Fruit fly (Drosophila melanogaster) whole organism, prepupa: ENCODE measurements around the gene CG8066.
A peak's percentile ranks its signal among the peaks of the same experiment; 100 is the strongest.

Source experiments
- CG10631 ChIP-seq: fragments of 200-800 bp; sonication (Bioruptor generic); optimal IDR thresholded peaks from 2 replicates; lab custom pipeline; 2016; ENCODE audit warnings: missing biosample characterization, missing genetic modification characterization
- CG10669 ChIP-seq: fragments of 200-800 bp; sonication (Bioruptor generic); optimal IDR thresholded peaks from 3 replicates; lab custom pipeline; 2018; ENCODE audit warnings: missing biosample characterization, mild to moderate bottlenecking, missing genetic modification characterization, moderate library complexity
- CG11762 ChIP-seq: fragments of 200-800 bp; sonication (Bioruptor generic); optimal IDR thresholded peaks from 3 replicates; lab custom pipeline; 2016; ENCODE audit warnings: missing biosample characterization, missing genetic modification characterization; ENCODE audit not compliant: insufficient read depth
- CG1621 ChIP-seq: fragments of 200-800 bp; sonication (Bioruptor generic); optimal IDR thresholded peaks from 3 replicates; lab custom pipeline; 2018; ENCODE audit warnings: missing biosample characterization, mild to moderate bottlenecking, missing genetic modification characterization
- CG3032 ChIP-seq: fragments of 200-800 bp; optimal IDR thresholded peaks from 2 replicates; lab custom pipeline; 2019; ENCODE audit warnings: missing biosample characterization, mild to moderate bottlenecking, missing genetic modification characterization, moderate library complexity
- CG31627 ChIP-seq: fragments of 200-800 bp; sonication (Bioruptor generic); optimal IDR thresholded peaks from 3 replicates; lab custom pipeline; 2016; ENCODE audit warnings: missing biosample characterization, missing genetic modification characterization
- CG34406 ChIP-seq: fragments of 200-800 bp; sonication (Bioruptor generic); optimal IDR thresholded peaks from 3 replicates; lab custom pipeline; 2016; ENCODE audit warnings: missing biosample characterization, missing genetic modification characterization
- CG4318 ChIP-seq: fragments of 200-800 bp; sonication (Bioruptor generic); optimal IDR thresholded peaks from 3 replicates; lab custom pipeline; 2017; ENCODE audit warnings: missing biosample characterization, mild to moderate bottlenecking, missing genetic modification characterization
- CG6163 ChIP-seq: fragments of 200-800 bp; sonication (Bioruptor generic); IDR thresholded peaks from 3 replicates; pipeline ENCODE4 v1.3.6; 2022; ENCODE audit warnings: missing biosample characterization, missing genetic modification characterization
- CG6854 ChIP-seq: fragments of 200-800 bp; sonication (Bioruptor generic); optimal IDR thresholded peaks from 2 replicates; lab custom pipeline; 2017; ENCODE audit warnings: missing biosample characterization, mild to moderate bottlenecking, missing genetic modification characterization
- CG8119 ChIP-seq: fragments of 200-800 bp; sonication (Bioruptor generic); IDR thresholded peaks from 3 replicates; pipeline ENCODE4 v1.3.6; 2022; ENCODE audit warnings: missing biosample characterization, missing genetic modification characterization
- CG8319 ChIP-seq: fragments of 200-800 bp; sonication (Bioruptor generic); optimal IDR thresholded peaks from 3 replicates; lab custom pipeline; 2016; ENCODE audit warnings: missing biosample characterization, missing genetic modification characterization
- Eip75B ChIP-seq: fragments of 200-800 bp; sonication (Bioruptor generic); optimal IDR thresholded peaks from 3 replicates; lab custom pipeline; 2016; ENCODE audit warnings: missing biosample characterization, missing genetic modification characterization
- Eip78C ChIP-seq: fragments of 200-800 bp; sonication (Bioruptor generic); peaks from one replicate; lab custom pipeline; 2016; ENCODE audit warnings: missing biosample characterization, missing genetic modification characterization
- Ets21C ChIP-seq: fragments of 200-800 bp; sonication (Bioruptor generic); optimal IDR thresholded peaks from 3 replicates; lab custom pipeline; 2016; ENCODE audit warnings: missing biosample characterization, missing genetic modification characterization
- Hr38 ChIP-seq: sonication (Bioruptor generic); optimal IDR thresholded peaks from 2 replicates; lab custom pipeline; 2016; ENCODE audit warnings: missing biosample characterization, missing genetic modification characterization
- Met ChIP-seq: fragments of 200-800 bp; sonication (Bioruptor generic); optimal IDR thresholded peaks from 3 replicates; lab custom pipeline; 2016; ENCODE audit warnings: missing biosample characterization, missing genetic modification characterization
- OdsH ChIP-seq: fragments of 200-800 bp; sonication (Bioruptor generic); optimal IDR thresholded peaks from 3 replicates; lab custom pipeline; 2016; ENCODE audit warnings: missing biosample characterization, missing genetic modification characterization
- Smox ChIP-seq: fragments of 200-800 bp; sonication (Bioruptor generic); optimal IDR thresholded peaks from 3 replicates; lab custom pipeline; 2016; ENCODE audit warnings: missing biosample characterization, missing genetic modification characterization
- Sox102F ChIP-seq: fragments of 200-800 bp; sonication (Bioruptor generic); optimal IDR thresholded peaks from 2 replicates; lab custom pipeline; 2016; ENCODE audit warnings: missing biosample characterization, mild to moderate bottlenecking, missing genetic modification characterization
- Sox15 ChIP-seq: fragments of 200-800 bp; sonication (Bioruptor generic); optimal IDR thresholded peaks from 3 replicates; lab custom pipeline; 2016; ENCODE audit warnings: missing biosample characterization, missing genetic modification characterization
- achi ChIP-seq: fragments of 200-800 bp; sonication (Bioruptor generic); optimal IDR thresholded peaks from 3 replicates; lab custom pipeline; 2016; ENCODE audit warnings: missing biosample characterization, missing genetic modification characterization
- acj6 ChIP-seq: fragments of 200-800 bp; sonication (Bioruptor generic); optimal IDR thresholded peaks from 3 replicates; lab custom pipeline; 2016; ENCODE audit warnings: missing biosample characterization, missing genetic modification characterization
- cyc ChIP-seq: fragments of 200-800 bp; sonication (Bioruptor generic); optimal IDR thresholded peaks from 3 replicates; lab custom pipeline; 2016; ENCODE audit warnings: missing biosample characterization, missing genetic modification characterization
- dac ChIP-seq: fragments of 200-800 bp; sonication (Bioruptor generic); optimal IDR thresholded peaks from 2 replicates; lab custom pipeline; 2017; ENCODE audit warnings: missing biosample characterization, mild to moderate bottlenecking, missing genetic modification characterization
- fd59A ChIP-seq: fragments of 200-800 bp; sonication (Bioruptor generic); optimal IDR thresholded peaks from 2 replicates; lab custom pipeline; 2017; ENCODE audit warnings: missing biosample characterization, mild to moderate bottlenecking, missing genetic modification characterization, missing genetic modification reagents
- fd85E ChIP-seq: fragments of 200-800 bp; sonication (Bioruptor generic); optimal IDR thresholded peaks from 3 replicates; lab custom pipeline; 2016; ENCODE audit warnings: missing biosample characterization, missing genetic modification characterization
- lz ChIP-seq: fragments of 200-800 bp; sonication (Bioruptor generic); optimal IDR thresholded peaks from 3 replicates; lab custom pipeline; 2016; ENCODE audit warnings: missing biosample characterization, missing genetic modification characterization
- net ChIP-seq: fragments of 200-800 bp; sonication (Bioruptor generic); optimal IDR thresholded peaks from 3 replicates; lab custom pipeline; 2016; ENCODE audit warnings: missing biosample characterization, missing genetic modification characterization
- spab ChIP-seq: fragments of 200-800 bp; sonication (Bioruptor generic); optimal IDR thresholded peaks from 2 replicates; lab custom pipeline; 2017; ENCODE audit warnings: missing biosample characterization, mild to moderate bottlenecking, missing genetic modification characterization, missing genetic modification reagents
- svp ChIP-seq: fragments of 200-800 bp; sonication (Bioruptor generic); peaks from one replicate; lab custom pipeline; 2016; ENCODE audit warnings: missing biosample characterization, missing genetic modification characterization
- topi ChIP-seq: fragments of 200-800 bp; sonication (Bioruptor generic); optimal IDR thresholded peaks from 3 replicates; lab custom pipeline; 2016; ENCODE audit warnings: missing biosample characterization, missing genetic modification characterization
- vri ChIP-seq: fragments of 200-800 bp; sonication (Bioruptor generic); optimal IDR thresholded peaks from 3 replicates; lab custom pipeline; 2016; ENCODE audit warnings: missing biosample characterization, mild to moderate bottlenecking, missing genetic modification characterization

Gene CG8066

DNA sequence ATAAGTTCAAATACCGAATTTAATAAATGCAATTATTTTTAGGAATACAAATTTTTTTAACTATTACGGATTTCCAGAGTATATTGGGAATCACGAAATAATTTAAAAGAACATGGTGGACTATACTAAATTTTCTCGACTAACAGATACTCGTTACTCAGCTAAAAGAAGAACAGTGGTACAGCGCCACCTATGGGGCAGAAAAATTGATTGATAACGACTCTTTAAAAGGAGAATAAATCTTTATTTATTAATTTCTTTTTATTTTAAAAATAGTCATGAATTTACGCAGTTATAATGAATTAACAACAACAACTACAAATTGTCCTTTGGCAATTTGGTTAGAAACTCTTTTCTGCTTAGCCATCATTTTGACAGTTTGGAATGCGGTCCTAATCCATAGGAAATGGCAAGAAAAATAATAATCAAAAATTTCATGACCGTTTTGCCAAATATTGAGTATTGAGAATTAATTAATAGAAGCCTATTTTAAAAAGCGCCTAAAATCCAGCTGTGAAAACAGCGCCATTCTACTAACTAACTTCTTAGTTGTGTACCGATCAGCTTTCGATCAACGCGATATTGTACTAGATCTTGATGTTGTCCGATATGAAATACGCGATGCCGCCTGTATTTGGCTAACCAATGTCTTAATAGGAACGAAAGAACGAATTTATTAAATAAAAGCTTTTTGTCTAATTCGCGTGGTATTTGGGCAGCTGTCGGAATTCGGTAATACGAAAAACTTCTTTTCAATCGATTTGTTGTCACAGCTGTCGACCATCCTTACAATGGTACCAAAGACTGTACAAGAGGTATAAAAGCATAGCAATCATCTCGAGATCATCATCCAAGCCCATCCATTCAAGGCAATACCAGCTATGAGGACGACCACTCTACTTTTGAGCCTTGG, 3.3 kb downstream of the CG8066 start, which contains the start of gene CG14852:
Gene CG14852, plus strand, starts transcription at position 863 of the 913 bp plus-strand sequence.
- TF ChIP-seq Hr38 (GFP tag; lab: Kevin White, UChicago) (no peak), Eip75B (GFP tag; lab: Kevin White, UChicago) (no peak), vri (no peak), CG10631 (GFP tag; lab: Kevin White, UChicago) (no peak), CG4318 (GFP tag; lab: Kevin White, UChicago) (no peak), OdsH (no peak), Ets21C (GFP tag; lab: Kevin White, UChicago) (no peak), CG1621 (tag; lab: Kevin White, UChicago) (no peak), CG8119 (GFP tag; lab: Robert Waterston, UW) (no peak), cyc (no peak), CG6854 (GFP tag; lab: Kevin White, UChicago) (no peak), achi (GFP tag; lab: Kevin White, UChicago) (no peak), Sox102F (GFP tag; lab: Kevin White, UChicago) (no peak)

DNA sequence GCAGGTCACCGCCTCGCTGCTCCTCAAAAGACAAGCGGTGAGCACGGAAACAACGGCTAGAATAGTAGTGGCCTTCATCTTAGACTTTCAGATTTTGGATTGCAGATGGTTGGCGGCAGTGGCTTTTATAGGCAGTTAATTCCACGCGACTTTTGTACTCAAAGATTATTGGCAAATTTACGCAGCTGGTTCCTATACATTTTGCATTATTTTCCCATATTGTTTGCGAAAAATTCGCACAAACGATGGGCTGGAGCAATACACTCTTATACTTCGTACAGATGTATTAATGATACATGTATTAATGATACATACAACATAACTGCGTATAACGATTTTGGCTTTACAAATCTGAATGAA, 4.0 kb downstream of the CG8066 start, which contains the start of gene CG8087:
Gene CG8087, minus strand, starts transcription at position 101 of the 360 bp plus-strand sequence.
- TF ChIP-seq net (no peak), fd59A (GFP tag; lab: Kevin White, UChicago) (no peak), svp (GFP tag; lab: Kevin White, UChicago) (peak; percentile 26)

DNA sequence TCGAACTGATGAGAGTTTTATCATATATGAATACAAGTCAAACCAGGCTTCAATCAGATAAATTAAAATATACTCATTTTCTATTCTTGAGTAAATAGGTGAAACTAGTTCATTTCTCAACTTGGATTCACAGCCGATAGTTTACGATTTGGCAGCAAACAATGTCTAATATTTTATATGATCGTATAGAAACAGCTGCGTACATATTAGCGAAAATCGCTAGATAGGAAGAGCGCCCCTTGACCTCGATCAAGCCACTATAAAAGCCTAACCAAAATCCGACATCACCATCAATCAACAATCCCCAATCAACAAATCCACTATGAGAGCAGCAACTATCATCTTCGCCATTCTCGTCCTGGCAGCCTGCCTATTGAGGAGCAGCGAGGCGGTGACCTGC, 6.6 kb downstream of the CG8066 start, which contains the start of gene CG14851:
Gene CG14851, plus strand, starts transcription at position 301 of the 400 bp plus-strand sequence.
- TF ChIP-seq Ets21C (GFP tag; lab: Kevin White, UChicago): no peak
- no peak for TF ChIP-seq CG6163 (GFP tag; lab: Robert Waterston, UW)
- no peak for TF ChIP-seq CG10669 (GFP tag; lab: Kevin White, UChicago)
- no peak for TF ChIP-seq achi (GFP tag; lab: Kevin White, UChicago)
- no peak for TF ChIP-seq fd85E (GFP tag; lab: Kevin White, UChicago)

DNA sequence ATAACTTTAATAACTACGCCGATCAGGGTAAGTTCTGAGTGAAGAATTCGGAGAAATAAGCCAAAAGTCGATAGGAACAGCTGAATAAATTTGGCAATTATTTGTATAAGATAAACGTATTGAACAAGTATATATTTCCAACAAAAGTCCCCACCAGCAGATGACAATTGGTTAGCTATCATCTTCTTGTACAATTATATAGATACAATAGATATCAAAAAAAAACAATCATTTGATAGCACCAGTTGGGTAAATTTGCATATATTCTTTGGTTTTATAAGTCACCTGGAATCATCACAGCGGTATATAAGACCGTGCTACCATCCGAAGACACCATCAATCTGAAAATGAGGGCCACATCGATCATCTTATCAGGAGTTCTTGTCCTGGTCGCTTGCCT, 8.0 kb downstream of the CG8066 start, which contains the start of gene Jig:
Gene Jig, plus strand, starts transcription at position 301 of the 400 bp plus-strand sequence.
- no peak for TF ChIP-seq cyc

DNA sequence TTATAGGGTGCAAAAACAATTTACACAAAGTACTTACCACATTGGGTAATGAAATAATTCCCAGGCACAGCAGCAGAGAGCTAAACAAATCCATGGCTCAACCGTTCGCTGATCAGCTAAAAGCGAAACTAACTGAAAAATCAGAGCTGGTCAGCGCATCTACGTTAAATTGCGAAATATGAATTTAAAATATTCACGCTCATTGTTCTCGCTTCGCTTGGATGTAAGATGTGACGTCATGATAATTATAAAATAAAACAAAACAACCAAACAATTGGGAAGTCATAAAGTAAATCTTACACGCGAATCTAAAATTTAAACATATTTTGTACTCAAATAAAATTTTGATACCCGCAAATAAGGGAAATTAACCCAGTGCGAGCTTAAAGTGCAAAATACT, 8.7 kb downstream of the CG8066 start, which contains the start of gene CG14854:
Gene CG14854, minus strand, starts transcription at position 101 of the 400 bp plus-strand sequence.
- no peak for TF ChIP-seq Eip78C (GFP tag; lab: Kevin White, UChicago)
- no peak for TF ChIP-seq topi (GFP tag; lab: Kevin White, UChicago)
- no peak for TF ChIP-seq CG8119 (GFP tag; lab: Robert Waterston, UW)
- TF ChIP-seq CG34406 (GFP tag; lab: Kevin White, UChicago): no peak
- no peak for TF ChIP-seq acj6 (GFP tag; lab: Kevin White, UChicago)
- TF ChIP-seq Ets21C (GFP tag; lab: Kevin White, UChicago): no peak
- TF ChIP-seq CG31627 (GFP tag; lab: Kevin White, UChicago): no peak
- no peak for TF ChIP-seq dac (GFP tag; lab: Kevin White, UChicago)
- no peak for TF ChIP-seq achi (GFP tag; lab: Kevin White, UChicago)
- no peak for TF ChIP-seq spab
- TF ChIP-seq CG11762 (GFP tag; lab: Kevin White, UChicago): no peak
- TF ChIP-seq Sox15 (GFP tag; lab: Kevin White, UChicago): no peak
- TF ChIP-seq CG1621 (tag; lab: Kevin White, UChicago): no peak
- TF ChIP-seq Sox102F (GFP tag; lab: Kevin White, UChicago): no peak
- TF ChIP-seq lz: no peak
- no peak for TF ChIP-seq Met (GFP tag; lab: Kevin White, UChicago)
- no peak for TF ChIP-seq CG8319 (GFP tag; lab: Kevin White, UChicago)
- TF ChIP-seq CG3032: no peak
- TF ChIP-seq Smox (GFP tag; lab: Kevin White, UChicago): no peak
